Fruit fly (Drosophila melanogaster) whole organism, embryonic: ENCODE data around the gene Fas1.

Experiments used
- Antp ChIP-seq: fragments of 200-800 bp; sonication (Bioruptor generic); optimal IDR thresholded peaks from 3 replicates; lab custom pipeline; 2016; ENCODE audit warnings: missing biosample characterization, missing genetic modification characterization
- B-H1 ChIP-seq: fragments of 200-800 bp; sonication (Bioruptor generic); IDR thresholded peaks from 3 replicates; pipeline ENCODE4 v1.3.6; 2022; ENCODE audit warnings: missing biosample characterization, missing genetic modification characterization
- CG10366 ChIP-seq: fragments of 200-800 bp; sonication (Bioruptor generic); IDR thresholded peaks from 2 replicates; pipeline ENCODE4 v1.3.6; 2022; ENCODE audit warnings: missing biosample characterization, missing genetic modification characterization
- CG10431 ChIP-seq: fragments of 200-800 bp; sonication (Bioruptor generic); optimal IDR thresholded peaks from 3 replicates; lab custom pipeline; 2018; ENCODE audit warnings: missing biosample characterization, mild to moderate bottlenecking, missing genetic modification characterization
- CG18011 ChIP-seq: fragments of 200-800 bp; sonication (Bioruptor generic); optimal IDR thresholded peaks from 2 replicates; lab custom pipeline; 2017; ENCODE audit warnings: missing biosample characterization, missing genetic modification characterization, mild to moderate bottlenecking, moderate library complexity, missing genotype
- CG3847 ChIP-seq: fragments of 200-800 bp; sonication (Bioruptor generic); IDR thresholded peaks from 2 replicates; pipeline ENCODE4 v1.3.6; 2022; ENCODE audit warnings: missing biosample characterization, missing genetic modification characterization
- CG9727 ChIP-seq: fragments of 200-800 bp; sonication (Bioruptor generic); optimal IDR thresholded peaks from 3 replicates; lab custom pipeline; 2017; ENCODE audit warnings: missing biosample characterization, mild to moderate bottlenecking, missing genetic modification characterization
- E2f1 ChIP-seq: fragments of 200-800 bp; sonication (Bioruptor generic); IDR thresholded peaks from 2 replicates; pipeline ENCODE4 v1.3.6; 2022; ENCODE audit warnings: missing biosample characterization, missing genetic modification characterization
- Hr78 ChIP-seq, 2 experiments: fragments of 200-800 bp in 1 of 2; fragments of >200 bp in 1 of 2; sonication (Bioruptor generic) in 1 of 2; optimal IDR thresholded peaks; 2 replicates each; lab custom pipeline; 2017 to 2019; ENCODE audit warnings: missing biosample characterization in 2 of 2, missing genetic modification characterization in 2 of 2, mild to moderate bottlenecking in 1 of 2, moderate library complexity in 1 of 2
- eyg ChIP-seq: fragments of 200-800 bp; sonication (Bioruptor generic); optimal IDR thresholded peaks from 3 replicates; lab custom pipeline; 2016; ENCODE audit warnings: missing biosample characterization, missing genetic modification characterization
- mam ChIP-seq: fragments of 200-800 bp; sonication (Bioruptor generic); optimal IDR thresholded peaks from 3 replicates; lab custom pipeline; 2016; ENCODE audit warnings: missing biosample characterization, missing genetic modification characterization
- salm ChIP-seq: fragments of 200-800 bp; sonication (Bioruptor generic); optimal IDR thresholded peaks from 2 replicates; lab custom pipeline; 2018; ENCODE audit warnings: missing biosample characterization, mild to moderate bottlenecking, missing genetic modification characterization
- slbo ChIP-seq: fragments of 200-800 bp; sonication (Bioruptor generic); IDR thresholded peaks from 2 replicates; pipeline ENCODE4 v1.3.6; 2022; ENCODE audit warnings: missing biosample characterization, missing genetic modification characterization

DNA sequence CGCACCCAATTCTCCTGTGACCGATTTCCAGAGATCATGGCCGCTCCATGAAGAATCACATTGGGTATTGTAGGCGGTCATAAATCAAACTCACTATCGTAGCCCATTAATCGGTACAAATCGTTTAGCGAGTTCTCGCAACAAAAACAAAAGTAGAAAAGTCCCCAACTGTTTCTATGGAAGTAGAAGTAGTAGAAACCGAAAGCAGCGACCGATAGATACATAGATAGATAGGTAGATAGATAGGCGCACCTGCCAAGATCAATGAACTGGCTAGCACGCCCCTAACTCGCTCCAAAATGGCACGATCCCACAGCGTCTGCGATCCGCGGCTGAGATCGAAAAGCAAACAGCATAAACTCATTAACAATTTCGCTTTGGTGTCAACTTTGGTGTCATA lies 24.3 kb upstream of the Fas1 start:
- TF ChIP-seq CG10366 (GFP tag; lab: Robert Waterston, UW) (no peak), mam (GFP tag; lab: Kevin White, UChicago) (no peak), CG3847 (GFP tag; lab: Robert Waterston, UW) (no peak), B-H1 (GFP tag; lab: Robert Waterston, UW) (no peak), Antp (GFP tag; lab: Kevin White, UChicago) (no peak), E2f1 (GFP tag; lab: Robert Waterston, UW) (no peak), CG9727 (GFP tag; lab: Kevin White, UChicago) (no peak), CG18011 (GFP tag; lab: Kevin White, UChicago) (no peak), eyg (GFP tag; lab: Kevin White, UChicago) (no peak), Hr78 (GFP tag; optimal IDR thresholded peaks at IDR 0.05; lab: Kevin White, UChicago) (no peak), CG10431 (GFP tag; lab: Kevin White, UChicago) (no peak), salm (no peak), slbo (no peak)
